Worm (Caenorhabditis elegans) whole organism, L4 larva: ENCODE data around the gene C52B9.19.

Experiments used
- attf-4 ChIP-seq: sonication (generic microtip); optimal IDR thresholded peaks from 3 replicates; lab custom pipeline; 2017; ENCODE audit warnings: missing biosample characterization, missing genetic modification characterization
- daf-12 ChIP-seq: fragments of 150-350 bp; optimal IDR thresholded peaks from 2 replicates; lab custom pipeline; 2014; ENCODE audit warnings: missing biosample characterization, missing genetic modification reagents, missing genetic modification characterization
- egl-27 ChIP-seq: sonication (generic microtip); optimal IDR thresholded peaks from 3 replicates; lab custom pipeline; 2017; ENCODE audit warnings: missing biosample characterization, missing genetic modification reagents, missing genetic modification characterization
- hmg-1.1 ChIP-seq: fragments of 200-800 bp; sonication (Bioruptor generic); IDR thresholded peaks from 2 replicates; pipeline ENCODE4 v1.3.6; 2022; ENCODE audit warnings: missing genetic modification reagents, missing genetic modification characterization, missing compliant biosample characterization
- lin-29 ChIP-seq: fragments of 200-800 bp; sonication (Bioruptor generic); IDR thresholded peaks from 2 replicates; pipeline ENCODE4 v1.3.6; 2022; ENCODE audit warnings: missing genetic modification reagents, missing genetic modification characterization, missing compliant biosample characterization
- lir-3 ChIP-seq: sonication (generic microtip); optimal IDR thresholded peaks from 2 replicates; lab custom pipeline; 2016; ENCODE audit warnings: mild to moderate bottlenecking, missing genetic modification characterization, missing compliant biosample characterization
- lsy-2 ChIP-seq, 2 experiments: fragments of 150-350 bp in 1 of 2; sonication (generic microtip) in 1 of 2; optimal IDR thresholded peaks; 2 replicates each; lab custom pipeline; 2014 to 2017; ENCODE audit warnings: missing biosample characterization in 2 of 2, missing genetic modification characterization in 2 of 2
- madf-9 ChIP-seq: fragments of 200-800 bp; sonication (Bioruptor generic); conservative IDR thresholded peaks from 2 replicates; pipeline ENCODE4 v1.3.6; 2022; ENCODE audit warnings: missing genetic modification reagents, missing genetic modification characterization, missing compliant biosample characterization
- nhr-11 ChIP-seq: fragments of 150-350 bp; optimal IDR thresholded peaks from 2 replicates; lab custom pipeline; 2014; ENCODE audit warnings: missing biosample characterization, missing genetic modification characterization
- nhr-42 ChIP-seq: fragments of 200-800 bp; sonication (Bioruptor generic); IDR thresholded peaks from 2 replicates; pipeline ENCODE4 v1.3.6; 2022; ENCODE audit warnings: missing genetic modification characterization, missing compliant biosample characterization
- unc-39 ChIP-seq: sonication (generic microtip); optimal IDR thresholded peaks from 2 replicates; lab custom pipeline; 2017; ENCODE audit warnings: missing biosample characterization, missing genetic modification characterization

DNA sequence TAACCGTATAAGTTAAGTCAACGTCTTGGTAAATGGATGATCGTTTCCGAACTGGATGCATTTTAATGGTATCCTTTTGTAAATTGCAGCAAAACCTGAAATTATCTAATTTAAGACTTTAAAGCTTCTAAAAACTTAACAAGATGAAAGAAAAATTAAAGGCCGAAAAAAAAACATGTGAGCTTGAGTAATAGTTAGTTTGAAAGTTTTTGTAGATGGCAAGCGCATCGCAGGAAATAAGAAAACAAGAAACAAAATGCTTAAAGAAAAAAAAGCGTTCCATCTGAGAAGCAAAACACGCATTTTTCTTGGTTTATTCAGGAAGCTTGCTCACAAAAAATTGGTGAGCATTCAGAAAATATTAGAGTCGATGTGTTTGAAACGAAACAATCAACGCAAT lies 46.6 kb upstream of the C52B9.19 start, which contains the start of gene rab-37:
- TF ChIP-seq hmg-1.1 (GFP tag; lab: Robert Waterston, UW) (no peak), nhr-42 (GFP tag; lab: Robert Waterston, UW) (no peak), lsy-2 (tag; optimal IDR thresholded peaks at IDR 0.05; lab: Kevin White, UChicago) (no peak), attf-4 (no peak), daf-12 (tag; lab: Kevin White, UChicago) (no peak), egl-27 (no peak), lin-29 (GFP tag; lab: Robert Waterston, UW) (no peak), madf-9 (no peak), unc-39 (tag; lab: Kevin White, UChicago) (no peak), nhr-11 (tag; lab: Kevin White, UChicago) (no peak), lir-3 (tag; lab: Kevin White, UChicago) (no peak)
